Fruit fly (Drosophila melanogaster) whole organism, wandering third instar larva: ENCODE measurements around the gene ppk10.

ENCODE experiments used
- Abd-B ChIP-seq: fragments of >200 bp; optimal IDR thresholded peaks from 2 replicates; lab custom pipeline; 2017; ENCODE audit warnings: missing biosample characterization, missing genetic modification characterization
- Hnf4 ChIP-seq: fragments of 200-800 bp; sonication (Bioruptor generic); optimal IDR thresholded peaks from 2 replicates; lab custom pipeline; 2016; ENCODE audit warnings: missing biosample characterization, mild to moderate bottlenecking, missing genetic modification characterization
- Hr78 ChIP-seq: fragments of >200 bp; optimal IDR thresholded peaks from 2 replicates; lab custom pipeline; 2017; ENCODE audit warnings: missing biosample characterization, missing genetic modification characterization
- Hr83 ChIP-seq: fragments of 200-300 bp; sonication (Bioruptor generic); optimal IDR thresholded peaks from 2 replicates; lab custom pipeline; 2016; ENCODE audit warnings: missing biosample characterization, mild to moderate bottlenecking, missing genetic modification characterization, moderate library complexity; ENCODE audit not compliant: poor library complexity, severe bottlenecking
- Jra ChIP-seq: sonication (Bioruptor generic); optimal IDR thresholded peaks from 2 replicates; lab custom pipeline; 2016; ENCODE audit warnings: missing biosample characterization, missing genetic modification characterization
- N ChIP-seq: fragments of >200 bp; optimal IDR thresholded peaks from 2 replicates; lab custom pipeline; 2018; ENCODE audit warnings: missing biosample characterization, missing external identifiers, missing genetic modification characterization
- Rel ChIP-seq, 2 experiments: fragments of 200-800 bp; sonication (Bioruptor generic) in 1 of 2; optimal IDR thresholded peaks; 2 replicates in 1 of 2; 3 replicates in 1 of 2; lab custom pipeline; 2016 to 2019; ENCODE audit warnings: mild to moderate bottlenecking in 2 of 2, missing biosample characterization in 2 of 2, missing genetic modification characterization in 2 of 2, moderate library complexity in 1 of 2
- br ChIP-seq: fragments of 200-800 bp; sonication (Bioruptor generic); optimal IDR thresholded peaks from 2 replicates; lab custom pipeline; 2016; ENCODE audit warnings: missing biosample characterization, missing genetic modification characterization
- dl ChIP-seq, 2 experiments: fragments of 175-275, 200-275 bp in 1 of 2; fragments of 200-275 bp in 1 of 2; sonication (Bioruptor generic); optimal IDR thresholded peaks; lab custom pipeline; 2018; ENCODE audit warnings: mild to moderate bottlenecking in 2 of 2, missing biosample characterization in 2 of 2, missing genetic modification characterization in 2 of 2, moderate library complexity in 2 of 2; ENCODE audit not compliant: partially characterized antibody in 2 of 2, insufficient read depth in 1 of 2
- dmrt93B ChIP-seq: fragments of 200-800 bp; sonication (Bioruptor generic); optimal IDR thresholded peaks from 2 replicates; lab custom pipeline; 2018; ENCODE audit warnings: missing biosample characterization, mild to moderate bottlenecking, missing genetic modification characterization
- dsf ChIP-seq: sonication (Bioruptor generic); optimal IDR thresholded peaks from 2 replicates; lab custom pipeline; 2016; ENCODE audit warnings: missing biosample characterization, missing genetic modification characterization, borderline replicate concordance
- h ChIP-seq: fragments of 200-800 bp; sonication (Bioruptor generic); optimal IDR thresholded peaks from 3 replicates; lab custom pipeline; 2016; ENCODE audit warnings: missing biosample characterization, mild to moderate bottlenecking, missing genetic modification characterization
- jim ChIP-seq: fragments of 175-275, 200-325 bp; sonication (Bioruptor generic); optimal IDR thresholded peaks from 2 replicates; lab custom pipeline; 2016; ENCODE audit warnings: missing biosample characterization, mild to moderate bottlenecking, missing genetic modification characterization
- psq ChIP-seq: fragments of 200-800 bp; sonication (Bioruptor generic); optimal IDR thresholded peaks from 3 replicates; lab custom pipeline; 2017; ENCODE audit warnings: missing biosample characterization, mild to moderate bottlenecking, missing genetic modification characterization, moderate library complexity

DNA sequence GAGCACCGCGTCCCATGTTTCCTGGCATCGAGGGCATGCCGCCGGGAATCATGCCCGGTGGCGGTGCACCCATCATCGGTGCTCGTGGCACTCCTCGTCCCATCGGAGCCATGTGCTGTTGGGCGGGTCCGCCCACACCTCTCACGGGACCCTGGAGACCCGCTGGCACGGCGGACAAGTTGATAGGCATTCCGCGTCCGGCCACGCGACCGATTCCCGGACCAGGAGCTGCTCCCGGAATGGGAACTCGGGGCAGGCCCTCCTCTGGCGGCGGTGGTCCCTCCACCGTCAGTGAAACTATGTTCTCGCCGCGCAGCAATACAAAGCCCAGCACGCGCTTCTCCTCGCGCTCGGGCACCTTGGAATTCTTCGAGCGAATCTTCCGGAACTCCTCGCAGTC is 26.6 kb downstream of the ppk10 start:
- TF ChIP-seq br (GFP tag; lab: Kevin White, UChicago) (no peak), psq (no peak), Hr78 (GFP tag; lab: Kevin White, UChicago) (no peak), dl (GFP tag; optimal IDR thresholded peaks at IDR 0.05; lab: Kevin White, UChicago; ENCODE audit: insufficient read depth in 1 of 2, partially characterized antibody in 2 of 2) (no peak), Abd-B (no peak), dmrt93B (no peak), Hr83 (GFP tag; lab: Kevin White, UChicago) (no peak), N (GFP tag; lab: Kevin White, UChicago) (no peak), Hnf4 (no peak), jim (GFP tag; lab: Kevin White, UChicago) (no peak), Jra (GFP tag; lab: Kevin White, UChicago) (no peak), h (no peak), Rel (GFP tag; optimal IDR thresholded peaks at IDR 0.05; lab: Kevin White, UChicago) (no peak), Rel (tag; optimal IDR thresholded peaks at IDR 0.05; lab: Kevin White, UChicago) (no peak), dsf (no peak)
